Worm (Caenorhabditis elegans) whole organism, L4 larva: ENCODE results near the gene lurp-4.
A peak's percentile ranks its signal among the peaks of the same experiment; 100 is the strongest.

ENCODE experiments used
- F10B5.3 ChIP-seq: sonication (generic microtip); optimal IDR thresholded peaks from 2 replicates; lab custom pipeline; 2016; ENCODE audit warnings: mild to moderate bottlenecking, missing genetic modification characterization, missing compliant biosample characterization
- F37D6.2 ChIP-seq: sonication (generic microtip); optimal IDR thresholded peaks from 2 replicates; lab custom pipeline; 2016; ENCODE audit warnings: mild to moderate bottlenecking, missing genetic modification characterization, missing compliant biosample characterization
- F44E2.7 ChIP-seq: fragments of 200-800 bp; sonication (Bioruptor generic); IDR thresholded peaks from 2 replicates; pipeline ENCODE4 v2.1.2; 2022; ENCODE audit warnings: missing genetic modification characterization, missing compliant biosample characterization
- T26A8.4 ChIP-seq: fragments of 200-800 bp; sonication (Bioruptor generic); IDR thresholded peaks from 2 replicates; pipeline ENCODE4 v1.3.6; 2022; ENCODE audit warnings: missing genetic modification characterization, missing compliant biosample characterization
- ZK546.5 ChIP-seq, 2 experiments: sonication (generic microtip); optimal IDR thresholded peaks; 2 replicates each; lab custom pipeline; 2017; ENCODE audit warnings: missing biosample characterization in 2 of 2, missing genetic modification characterization in 2 of 2
- aha-1 ChIP-seq: fragments of 150-350 bp; peaks from one replicate; lab custom pipeline; 2014; ENCODE audit warnings: missing biosample characterization, missing genetic modification characterization
- ceh-44 ChIP-seq: fragments of 200-800 bp; sonication (Bioruptor generic); IDR thresholded peaks from 2 replicates; pipeline ENCODE4 v1.3.6; 2022; ENCODE audit warnings: missing genetic modification reagents, missing genetic modification characterization, missing compliant biosample characterization
- cey-2 ChIP-seq: sonication (generic microtip); optimal IDR thresholded peaks from 3 replicates; lab custom pipeline; 2017; ENCODE audit warnings: missing genetic modification characterization, mild to moderate bottlenecking, missing compliant biosample characterization, antibody characterized with exemption, borderline replicate concordance; ENCODE audit not compliant: insufficient read depth
- ctbp-1 ChIP-seq: fragments of 200-800 bp; sonication (Bioruptor generic); IDR thresholded peaks from 2 replicates; pipeline ENCODE4 v1.3.6; 2022; ENCODE audit warnings: missing genetic modification reagents, missing genetic modification characterization, missing compliant biosample characterization
- daf-16 ChIP-seq, 3 experiments: sonication (generic microtip); optimal IDR thresholded peaks; 2 replicates each; lab custom pipeline; 2016 to 2017; ENCODE audit warnings: missing genetic modification characterization in 3 of 3, missing genetic modification reagents in 3 of 3, mild to moderate bottlenecking in 2 of 3, missing compliant biosample characterization in 2 of 3, missing biosample characterization in 1 of 3, moderate library complexity in 1 of 3
- daf-19 ChIP-seq: fragments of 200-800 bp; sonication (Bioruptor generic); conservative IDR thresholded peaks from 2 replicates; pipeline ENCODE4 v1.3.6; 2022; ENCODE audit warnings: missing genetic modification characterization, missing compliant biosample characterization
- dmd-6 ChIP-seq: fragments of 200-800 bp; sonication (Bioruptor generic); IDR thresholded peaks from 2 replicates; pipeline ENCODE4 v1.3.6; 2022; ENCODE audit warnings: missing genetic modification reagents, missing genetic modification characterization, missing compliant biosample characterization
- dmd-9 ChIP-seq: fragments of 200-800 bp; sonication (Bioruptor generic); IDR thresholded peaks from 2 replicates; pipeline ENCODE4 v1.3.6; 2022; ENCODE audit warnings: missing genetic modification reagents, missing genetic modification characterization, missing compliant biosample characterization
- dve-1 ChIP-seq: sonication (generic microtip); optimal IDR thresholded peaks from 2 replicates; lab custom pipeline; 2017; ENCODE audit warnings: antibody characterized with exemption, mild to moderate bottlenecking, missing genetic modification characterization, missing compliant biosample characterization; ENCODE audit not compliant: insufficient read depth
- egl-27 ChIP-seq: sonication (generic microtip); optimal IDR thresholded peaks from 3 replicates; lab custom pipeline; 2017; ENCODE audit warnings: missing biosample characterization, missing genetic modification reagents, missing genetic modification characterization
- hif-1 ChIP-seq, 2 experiments: sonication (generic microtip); optimal IDR thresholded peaks; 2 replicates each; lab custom pipeline; 2016 to 2017; ENCODE audit warnings: missing compliant biosample characterization in 2 of 2, missing genetic modification characterization in 2 of 2, missing genetic modification reagents in 2 of 2, missing genotype in 2 of 2, mild to moderate bottlenecking in 1 of 2
- hlh-11 ChIP-seq: fragments of 200-800 bp; sonication (Bioruptor generic); optimal IDR thresholded peaks from 2 replicates; lab custom pipeline; 2018; ENCODE audit warnings: mild to moderate bottlenecking, missing genetic modification characterization, missing compliant biosample characterization
- lin-29 ChIP-seq: fragments of 200-800 bp; sonication (Bioruptor generic); IDR thresholded peaks from 2 replicates; pipeline ENCODE4 v1.3.6; 2022; ENCODE audit warnings: missing genetic modification reagents, missing genetic modification characterization, missing compliant biosample characterization
- lsy-2 ChIP-seq, 2 experiments: fragments of 150-350 bp in 1 of 2; sonication (generic microtip) in 1 of 2; optimal IDR thresholded peaks; 2 replicates each; lab custom pipeline; 2014 to 2017; ENCODE audit warnings: missing biosample characterization in 2 of 2, missing genetic modification characterization in 2 of 2
- madf-5 ChIP-seq, 2 experiments: fragments of 200-800 bp; sonication (Bioruptor generic); IDR thresholded peaks; 2 replicates each; pipeline ENCODE4 v1.3.6; 2022; ENCODE audit warnings: missing compliant biosample characterization in 2 of 2, missing genetic modification characterization in 2 of 2
- mdl-1 ChIP-seq, 2 experiments: fragments of 150-350 bp in 1 of 2; sonication (generic microtip) in 1 of 2; optimal IDR thresholded peaks; 2 replicates each; lab custom pipeline; 2014 to 2017; ENCODE audit warnings: missing biosample characterization in 2 of 2, missing genetic modification characterization in 2 of 2
- mep-1 ChIP-seq: fragments of 150-350 bp; sonication (generic microtip); optimal IDR thresholded peaks from 3 replicates; lab custom pipeline; 2014; ENCODE audit warnings: missing biosample characterization, missing genetic modification characterization
- mes-2 ChIP-seq: sonication (generic microtip); optimal IDR thresholded peaks from 2 replicates; lab custom pipeline; 2016; ENCODE audit warnings: missing genotype, mild to moderate bottlenecking, missing genetic modification characterization, missing compliant biosample characterization; ENCODE audit not compliant: poor library complexity, severe bottlenecking
- mxl-2 ChIP-seq: fragments of 200-800 bp; sonication (Bioruptor generic); conservative IDR thresholded peaks from 2 replicates; pipeline ENCODE4 v1.3.6; 2022; ENCODE audit warnings: missing genetic modification reagents, missing genetic modification characterization, missing compliant biosample characterization
- mxl-3 ChIP-seq: fragments of 200-800 bp; sonication (Bioruptor generic); optimal IDR thresholded peaks from 2 replicates; lab custom pipeline; 2018; ENCODE audit warnings: mild to moderate bottlenecking, missing genetic modification characterization, missing compliant biosample characterization
- nhr-28 ChIP-seq: fragments of 150-350 bp; optimal IDR thresholded peaks from 2 replicates; lab custom pipeline; 2014; ENCODE audit warnings: missing biosample characterization, missing genetic modification characterization
- nhr-42 ChIP-seq: fragments of 200-800 bp; sonication (Bioruptor generic); IDR thresholded peaks from 2 replicates; pipeline ENCODE4 v1.3.6; 2022; ENCODE audit warnings: missing genetic modification characterization, missing compliant biosample characterization
- nhr-48 ChIP-seq: sonication (generic microtip); optimal IDR thresholded peaks from 2 replicates; lab custom pipeline; 2016; ENCODE audit warnings: mild to moderate bottlenecking, missing genetic modification characterization, missing compliant biosample characterization
- nhr-76 ChIP-seq: fragments of 150-350 bp; optimal IDR thresholded peaks from 2 replicates; lab custom pipeline; 2014; ENCODE audit warnings: missing biosample characterization, missing genetic modification characterization
- pqm-1 ChIP-seq: sonication (generic microtip); optimal IDR thresholded peaks from 2 replicates; lab custom pipeline; 2017; ENCODE audit warnings: missing biosample characterization, missing genetic modification characterization
- set-16 ChIP-seq: fragments of 200-800 bp; sonication (Bioruptor generic); IDR thresholded peaks from 2 replicates; pipeline ENCODE4 v1.3.6; 2022; ENCODE audit warnings: missing genetic modification reagents, missing genetic modification characterization, missing compliant biosample characterization
- snpc-4 ChIP-seq: fragments of 150-350 bp; optimal IDR thresholded peaks from 2 replicates; lab custom pipeline; 2014; ENCODE audit warnings: missing biosample characterization, missing genetic modification characterization
- tag-97 ChIP-seq: fragments of 200-800 bp; sonication (Bioruptor generic); IDR thresholded peaks from 2 replicates; pipeline ENCODE4 v1.3.6; 2022; ENCODE audit warnings: missing genetic modification characterization, missing compliant biosample characterization
- unc-39 ChIP-seq: sonication (generic microtip); optimal IDR thresholded peaks from 2 replicates; lab custom pipeline; 2017; ENCODE audit warnings: missing biosample characterization, missing genetic modification characterization
- unc-62 ChIP-seq, 3 experiments: fragments of 150-350 bp in 1 of 3; sonication (generic microtip); optimal IDR thresholded peaks in 2 of 3; peaks in 1 of 3; 1 replicate in 1 of 3; 2 replicates in 2 of 3; lab custom pipeline; 2014 to 2017; ENCODE audit warnings: missing biosample characterization in 3 of 3, missing genetic modification characterization in 3 of 3, missing genetic modification reagents in 3 of 3, missing genotype in 1 of 3
- zag-1 ChIP-seq: fragments of 150-350 bp; optimal IDR thresholded peaks from 2 replicates; lab custom pipeline; 2014; ENCODE audit warnings: missing biosample characterization, missing genetic modification characterization

Gene lurp-4

DNA sequence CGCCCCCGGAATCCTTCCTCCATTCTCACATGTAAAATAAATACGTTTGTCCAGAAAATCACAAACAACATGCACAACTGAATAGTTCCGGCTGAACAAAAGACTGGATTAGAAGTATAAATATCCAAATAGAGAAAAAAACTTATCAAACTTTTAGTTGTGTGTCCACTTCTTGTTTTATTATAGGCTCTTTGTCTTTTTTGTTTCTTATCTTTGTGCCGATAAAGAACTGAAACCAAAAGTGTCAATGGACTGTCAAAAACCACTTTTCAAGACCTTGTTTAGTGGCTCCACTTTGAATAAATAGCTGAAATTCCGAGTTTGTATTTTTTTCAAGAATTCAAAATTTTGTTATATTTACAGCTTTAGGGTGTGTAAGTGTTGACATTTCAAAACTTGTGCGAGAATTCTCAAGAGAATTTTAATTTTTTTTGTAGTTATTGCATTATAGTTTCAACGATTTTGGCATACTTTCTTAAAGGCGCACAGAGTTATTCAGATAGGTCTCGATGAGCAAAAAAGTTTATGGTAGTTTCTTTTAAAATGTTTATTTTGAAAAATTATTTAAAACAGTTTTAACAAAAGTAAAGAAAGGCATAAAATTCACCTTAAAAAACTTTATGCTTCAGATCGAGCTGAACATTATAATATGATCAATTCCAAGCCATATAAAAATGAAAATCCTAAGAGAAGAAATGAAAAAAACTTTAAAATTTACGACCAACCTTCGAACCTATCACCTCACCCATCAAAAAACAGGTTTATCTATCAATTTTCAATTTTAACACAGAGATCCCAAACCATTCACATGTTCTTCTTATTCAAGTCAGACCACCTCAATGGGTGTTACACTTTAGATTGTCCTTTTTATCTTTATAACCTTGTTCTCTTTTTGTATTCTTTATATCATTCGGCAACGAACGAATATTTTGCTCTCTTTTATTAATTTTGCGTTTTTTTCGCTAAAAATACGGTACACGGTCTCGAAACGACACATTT is 46.0 kb upstream of the lurp-4 start (continued):
- TF ChIP-seq F10B5.3 (no peak), F44E2.7 (GFP tag; lab: Robert Waterston, UW) (no peak), dmd-6 (GFP tag; lab: Robert Waterston, UW) (peak; percentile 83), nhr-28 (tag; lab: Kevin White, UChicago) (peak; percentile 50), snpc-4 (tag; lab: Kevin White, UChicago) (no peak), nhr-48 (tag; lab: Kevin White, UChicago) (peak; percentile 25), zag-1 (tag; lab: Kevin White, UChicago) (no peak), daf-19 (GFP tag; lab: Robert Waterston, UW) (no peak), lin-29 (no peak), daf-16 (GFP tag; optimal IDR thresholded peaks at IDR 0.05; lab: Kevin White, UChicago) (peak in 1 of 2 experiments; percentile 35), daf-16 (tag; optimal IDR thresholded peaks at IDR 0.05; lab: Kevin White, UChicago) (peak; percentile 64), tag-97 (GFP tag; lab: Robert Waterston, UW) (no peak), ctbp-1 (0 out of 2 replicates have a peak, but pooled peaks have one; percentile 8), dve-1 (tag; lab: Kevin White, UChicago) (peak; percentile 62), hlh-11 (tag; lab: Kevin White, UChicago) (peak; percentile 63), lsy-2 (tag; optimal IDR thresholded peaks at IDR 0.05; lab: Kevin White, UChicago) (peak in 1 of 2 experiments; percentile 20), aha-1 (tag; lab: Kevin White, UChicago) (peak; percentile 72), cey-2 (no peak)

DNA sequence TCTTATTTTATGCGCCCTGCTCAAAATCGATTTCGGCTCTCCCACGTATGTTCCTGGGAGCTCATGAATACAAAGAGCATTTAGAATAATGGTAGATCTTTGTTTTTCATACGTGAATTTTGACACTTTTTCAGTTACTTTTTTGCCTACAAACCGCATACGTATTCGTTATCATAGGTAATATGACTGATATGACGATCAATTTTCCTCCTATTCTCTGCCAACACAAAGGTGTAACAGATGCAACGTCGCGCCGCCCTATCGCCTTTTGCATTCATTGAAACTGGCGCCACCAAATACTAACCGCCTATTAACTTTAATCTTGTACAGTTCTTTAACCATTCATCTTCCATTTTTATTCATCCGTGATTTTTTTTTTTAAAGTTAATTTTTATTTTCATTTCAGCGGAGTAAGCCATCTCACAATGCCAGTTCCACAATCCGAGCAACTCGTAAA is 44.8 kb upstream of the lurp-4 start, which contains the start of gene W07G4.5:
Gene W07G4.5 (plus strand): TSS at position 407 of the 457 bp plus-strand sequence.
- no peak for TF ChIP-seq egl-27 (tag; lab: Kevin White, UChicago)
- TF ChIP-seq nhr-28 (tag; lab: Kevin White, UChicago) = peak; percentile 83
- TF ChIP-seq tag-97 (GFP tag; lab: Robert Waterston, UW) = no peak
- TF ChIP-seq mep-1 (tag; lab: Kevin White, UChicago) = peak; percentile 42
- peak; percentile 70 for TF ChIP-seq pqm-1
- TF ChIP-seq madf-5 (GFP tag; IDR thresholded peaks at IDR 0.05; lab: Robert Waterston, UW) = no peak
- no peak for TF ChIP-seq set-16 (GFP tag; lab: Robert Waterston, UW)
- TF ChIP-seq dmd-9 (GFP tag; lab: Robert Waterston, UW) = no peak
- peak; percentile 66 for TF ChIP-seq hlh-11 (tag; lab: Kevin White, UChicago)
- peak in 1 of 2 experiments; percentile 24 for TF ChIP-seq daf-16 (GFP tag; optimal IDR thresholded peaks at IDR 0.05; lab: Kevin White, UChicago)
- no peak for TF ChIP-seq daf-16 (tag; optimal IDR thresholded peaks at IDR 0.05; lab: Kevin White, UChicago)
- peak in 1 of 2 experiments; percentile 23 for TF ChIP-seq unc-62 (GFP tag; optimal IDR thresholded peaks at IDR 0.05 in 1 of 2; lab: Kevin White, UChicago)
- no peak for TF ChIP-seq unc-62 (tag; optimal IDR thresholded peaks at IDR 0.05; lab: Kevin White, UChicago)
- TF ChIP-seq hif-1 (tag; optimal IDR thresholded peaks at IDR 0.05; lab: Kevin White, UChicago) = peak; percentile 37 to 87
- no peak for TF ChIP-seq nhr-42 (GFP tag; lab: Robert Waterston, UW)
- peak in 1 of 2 experiments; percentile 29 for TF ChIP-seq mdl-1 (tag; optimal IDR thresholded peaks at IDR 0.05; lab: Kevin White, UChicago)
- no peak for TF ChIP-seq F37D6.2 (tag; lab: Kevin White, UChicago)
- TF ChIP-seq aha-1 (tag; lab: Kevin White, UChicago) = peak; percentile 93
- peak; percentile 28 for TF ChIP-seq mxl-3
- TF ChIP-seq ceh-44 = no peak
- TF ChIP-seq nhr-76 (tag; lab: Kevin White, UChicago) = no peak
- no peak for TF ChIP-seq unc-39 (tag; lab: Kevin White, UChicago)
- peak; percentile 42 for TF ChIP-seq dve-1 (tag; lab: Kevin White, UChicago)
- no peak for TF ChIP-seq zag-1 (tag; lab: Kevin White, UChicago)
- no peak for TF ChIP-seq ZK546.5 (tag; optimal IDR thresholded peaks at IDR 0.05; lab: Kevin White, UChicago)
- TF ChIP-seq mes-2 (tag; lab: Kevin White, UChicago) = peak; percentile 29
- no peak for TF ChIP-seq mxl-2 (GFP tag; lab: Robert Waterston, UW)
- no peak for TF ChIP-seq T26A8.4
- peak; percentile 65 for TF ChIP-seq dmd-6 (GFP tag; lab: Robert Waterston, UW)
